Worm (Caenorhabditis elegans): Measurements from ENCODE around the gene sra-4.

Gene sra-4

DNA sequence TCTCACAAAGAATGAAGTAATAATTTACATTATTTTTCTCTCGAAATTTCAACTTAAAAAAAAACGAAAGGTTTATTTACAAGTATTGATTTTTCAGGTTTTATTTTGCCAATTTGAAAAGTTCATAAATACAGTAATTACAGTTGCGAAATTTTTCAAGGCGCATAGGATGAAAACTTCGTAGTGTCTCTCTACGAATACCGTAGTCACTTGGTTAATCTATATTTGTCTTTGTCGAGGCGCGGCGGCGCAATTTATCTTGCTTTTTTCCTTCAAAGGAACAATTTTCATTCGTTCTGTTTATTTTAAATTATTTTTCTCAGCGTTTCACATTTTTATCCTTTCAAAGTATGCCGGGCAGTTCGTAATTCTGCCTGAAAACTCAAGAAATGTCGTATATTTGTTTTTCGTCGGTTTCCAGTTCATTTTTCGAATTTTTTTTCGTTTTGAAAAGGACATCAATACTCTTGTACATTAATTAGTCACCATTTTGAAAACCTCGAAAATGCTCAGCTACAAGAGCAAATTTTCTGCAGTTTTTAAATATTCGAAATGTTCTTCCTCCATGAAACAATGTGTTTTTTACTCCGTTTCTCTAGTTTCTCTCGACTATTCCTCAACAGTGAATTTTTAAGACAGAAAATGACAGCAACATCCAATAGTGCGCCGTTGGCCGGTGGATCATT is 19.0 kb downstream of the sra-4 start, which contains the start of gene mex-6:
Gene mex-6 (plus strand): TSS at position 636 of the 686 bp plus-strand sequence.
- TF ChIP-seq nhr-2 (tag; optimal IDR thresholded peaks at IDR 0.05) (no peak), nhr-12 (tag; optimal IDR thresholded peaks at IDR 0.05) (no peak)

ce11 chrII:9522986-9523385 is 19.7 kb downstream of the sra-4 start, which contains the start of gene AH6.17:
Gene AH6.17 (plus strand): TSS chrII:9523170.
- no peak for TF ChIP-seq hlh-1 (tag; optimal IDR thresholded peaks at IDR 0.05)
- TF ChIP-seq flh-1 (GFP tag; optimal IDR thresholded peaks at IDR 0.05), result no peak

- TF ChIP-seq ces-1 (GFP tag; optimal IDR thresholded peaks at IDR 0.05) (no peak), drap-1 (GFP tag; optimal IDR thresholded peaks at IDR 0.05) (no peak), zip-8 (tag; optimal IDR thresholded peaks at IDR 0.05) (no peak), nhr-76 (tag; optimal IDR thresholded peaks at IDR 0.05) (no peak), nhr-12 (tag; optimal IDR thresholded peaks at IDR 0.05) (no peak), unc-39 (tag; optimal IDR thresholded peaks at IDR 0.05) (no peak), lin-32 (GFP tag; optimal IDR thresholded peaks at IDR 0.05) (no peak), ceh-43 (GFP tag; optimal IDR thresholded peaks at IDR 0.05) (no peak), mls-2 (tag; optimal IDR thresholded peaks at IDR 0.05) (no peak), flh-1 (GFP tag; optimal IDR thresholded peaks at IDR 0.05) (no peak), sem-2 (GFP tag; optimal IDR thresholded peaks at IDR 0.05) (no peak), lsy-2 (tag; optimal IDR thresholded peaks at IDR 0.05) (no peak), nhr-2 (tag; optimal IDR thresholded peaks at IDR 0.05) (no peak), unc-120 (tag; optimal IDR thresholded peaks at IDR 0.05; ENCODE audit: poor library complexity, severe bottlenecking) (no peak), ztf-11 (tag; optimal IDR thresholded peaks at IDR 0.05) (no peak), ham-2 (GFP tag; optimal IDR thresholded peaks at IDR 0.05) (no peak)
Measured at ce11 chrII:9521570-9521969, 21.1 kb downstream of the sra-4 start, which contains the start of gene sra-1. Gene sra-1 (minus strand): TSS chrII:9521670.

DNA sequence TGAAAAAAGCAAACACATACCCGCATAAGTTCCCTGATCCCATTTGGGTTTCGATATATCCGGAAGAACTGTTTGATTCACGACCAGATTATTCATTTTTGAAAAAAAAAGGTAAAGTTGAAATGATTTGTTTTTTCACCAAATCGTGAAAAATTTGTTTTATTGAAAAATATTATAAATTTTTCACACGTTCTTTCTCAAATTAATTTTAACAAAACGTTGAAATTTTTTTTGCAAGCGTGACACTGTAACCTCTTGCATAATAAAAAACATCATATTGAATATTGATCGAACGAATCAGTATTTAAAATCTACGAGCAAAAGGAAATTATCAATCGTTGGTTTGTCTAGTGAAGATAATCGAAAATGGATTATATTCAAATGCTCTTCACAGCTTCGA is 23.9 kb downstream of the sra-4 start, which contains the start of the genes sfxn-1.1 and AH6.3:
Gene sfxn-1.1 (minus strand): TSS at position 101 of the 400 bp plus-strand sequence.
Gene AH6.3 (plus strand): TSS at position 275 of the 400 bp plus-strand sequence.
- TF ChIP-seq lin-32 (GFP tag; optimal IDR thresholded peaks at IDR 0.05) (no peak), zip-8 (tag; optimal IDR thresholded peaks at IDR 0.05) (no peak), nhr-76 (tag; optimal IDR thresholded peaks at IDR 0.05) (no peak), unc-120 (tag; optimal IDR thresholded peaks at IDR 0.05; ENCODE audit: poor library complexity, severe bottlenecking) (no peak), hlh-1 (tag; optimal IDR thresholded peaks at IDR 0.05) (no peak), lsy-2 (tag; optimal IDR thresholded peaks at IDR 0.05) (no peak), mab-5 (tag; optimal IDR thresholded peaks at IDR 0.05) (no peak), cnd-1 (tag; optimal IDR thresholded peaks at IDR 0.05) (no peak), snpc-4 (tag; optimal IDR thresholded peaks at IDR 0.05) (no peak), bed-3 (GFP tag; optimal IDR thresholded peaks at IDR 0.05) (no peak), mls-2 (tag; optimal IDR thresholded peaks at IDR 0.05) (no peak), ceh-83 (GFP tag; optimal IDR thresholded peaks at IDR 0.05) (no peak)

DNA sequence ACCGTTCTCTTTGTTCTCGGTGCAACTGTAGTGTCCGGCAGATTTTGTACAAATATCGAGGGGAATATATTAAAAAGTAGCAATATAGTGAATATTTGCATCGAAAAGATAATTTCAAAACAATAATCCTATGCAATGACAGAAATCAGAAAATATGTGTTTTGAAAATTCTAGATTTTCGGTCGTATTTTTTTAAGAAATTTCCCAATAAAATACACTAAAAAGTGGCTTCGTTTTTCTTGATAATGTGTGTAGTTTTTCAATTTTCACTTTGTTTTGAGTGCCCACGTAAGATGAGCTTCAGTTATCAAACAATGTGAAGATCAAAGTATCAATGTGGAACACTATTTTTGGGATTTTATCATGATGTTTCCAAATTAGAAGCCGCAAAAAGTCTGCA is 25.8 kb downstream of the sra-4 start, which contains the start of gene gcy-1:
Gene gcy-1 (minus strand): TSS at position 101 of the 400 bp plus-strand sequence.
- TF ChIP-seq nhr-76 (tag; optimal IDR thresholded peaks at IDR 0.05) (no peak), lin-32 (GFP tag; optimal IDR thresholded peaks at IDR 0.05) (no peak), elt-1 (tag; optimal IDR thresholded peaks at IDR 0.05; ENCODE audit: borderline replicate concordance, insufficient read depth) (no peak), zip-8 (tag; optimal IDR thresholded peaks at IDR 0.05) (no peak), mls-2 (tag; optimal IDR thresholded peaks at IDR 0.05) (no peak), ham-2 (GFP tag; optimal IDR thresholded peaks at IDR 0.05) (no peak), bed-3 (GFP tag; optimal IDR thresholded peaks at IDR 0.05) (no peak), ceh-83 (GFP tag; optimal IDR thresholded peaks at IDR 0.05) (no peak), unc-62 (GFP tag; optimal IDR thresholded peaks at IDR 0.05) (no peak), ztf-11 (tag; optimal IDR thresholded peaks at IDR 0.05) (no peak), unc-39 (tag; optimal IDR thresholded peaks at IDR 0.05) (no peak)

DNA sequence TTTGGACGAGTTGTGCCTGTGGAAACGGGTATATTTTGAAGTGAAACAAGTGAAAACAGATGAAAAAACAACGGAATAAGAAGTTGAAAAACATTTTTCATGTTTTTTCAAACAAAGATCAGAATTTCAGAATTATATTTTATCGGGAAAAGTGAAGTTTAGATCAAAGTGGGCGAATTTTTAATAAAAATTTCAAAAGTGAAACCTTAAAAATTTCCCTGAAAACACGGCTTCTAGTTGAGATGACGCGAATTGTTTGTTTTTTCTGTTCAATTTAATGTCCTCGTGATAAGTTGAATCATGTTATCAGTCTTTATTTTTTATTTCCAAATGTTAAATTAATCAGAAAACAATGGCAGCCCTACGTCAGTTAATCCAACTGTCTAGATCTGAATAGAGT is 35.5 kb downstream of the sra-4 start, which contains the start of gene gcy-3:
Gene gcy-3 (minus strand): TSS at position 101 of the 400 bp plus-strand sequence.
- no peak for TF ChIP-seq ham-2 (GFP tag; optimal IDR thresholded peaks at IDR 0.05)

- TF ChIP-seq lin-32 (GFP tag; optimal IDR thresholded peaks at IDR 0.05), result no peak
- TF ChIP-seq ceh-43 (GFP tag; optimal IDR thresholded peaks at IDR 0.05), result no peak
- TF ChIP-seq nhr-28 (tag; optimal IDR thresholded peaks at IDR 0.05), result no peak
- no peak for TF ChIP-seq lin-13 (tag; optimal IDR thresholded peaks at IDR 0.05)
- no peak for TF ChIP-seq nhr-12 (tag; optimal IDR thresholded peaks at IDR 0.05)
- TF ChIP-seq bed-3 (GFP tag; optimal IDR thresholded peaks at IDR 0.05), result no peak
- TF ChIP-seq hlh-1 (tag; optimal IDR thresholded peaks at IDR 0.05), result no peak
- TF ChIP-seq unc-39 (tag; optimal IDR thresholded peaks at IDR 0.05), result no peak
Measured at ce11 chrII:9501955-9502354, 40.7 kb downstream of the sra-4 start.

Data from whole organism, mixed stage, embryonic.